Worm (Caenorhabditis elegans) whole organism, L1 larva: ENCODE data around the gene T28F12.1.

Experiments used
- C16A3.4 ChIP-seq: fragments of 150-350 bp; optimal IDR thresholded peaks from 2 replicates; lab custom pipeline; 2014; ENCODE audit warnings: missing biosample characterization, missing genetic modification characterization
- C34B4.2 ChIP-seq: sonication (generic microtip); optimal IDR thresholded peaks from 2 replicates; lab custom pipeline; 2017; ENCODE audit warnings: mild to moderate bottlenecking, missing genetic modification characterization, missing compliant biosample characterization
- ama-1 ChIP-seq: fragments of 150-350 bp; optimal IDR thresholded peaks from 2 replicates; lab custom pipeline; 2014
- ceh-82 ChIP-seq, 3 experiments: fragments of 150-350 bp in 1 of 3; sonication (generic microtip) in 2 of 3; optimal IDR thresholded peaks; 2 replicates each; lab custom pipeline; 2014 to 2017; ENCODE audit warnings: missing biosample characterization in 3 of 3, missing genetic modification characterization in 3 of 3
- dsc-1 ChIP-seq: sonication (generic microtip); optimal IDR thresholded peaks from 2 replicates; lab custom pipeline; 2016; ENCODE audit warnings: mild to moderate bottlenecking, missing genetic modification characterization, missing compliant biosample characterization
- efl-1 ChIP-seq, 4 experiments: fragments of 150-350 bp; optimal IDR thresholded peaks in 3 of 4; peaks in 1 of 4; 1 replicate in 1 of 4; 2 replicates in 3 of 4; lab custom pipeline; 2014; ENCODE audit warnings: missing biosample characterization in 2 of 4, missing genetic modification characterization in 2 of 4, missing genetic modification reagents in 2 of 4
- egl-13 ChIP-seq: sonication (generic microtip); optimal IDR thresholded peaks from 2 replicates; lab custom pipeline; 2016; ENCODE audit warnings: missing genotype, missing genetic modification reagents, missing genetic modification characterization, missing compliant biosample characterization
- fkh-4 ChIP-seq: sonication (generic microtip); optimal IDR thresholded peaks from 2 replicates; lab custom pipeline; 2016; ENCODE audit warnings: missing compliant biosample characterization, missing genetic modification characterization, borderline replicate concordance
- grh-1 ChIP-seq: fragments of 200-800 bp; sonication (Bioruptor generic); IDR thresholded peaks from 2 replicates; pipeline ENCODE4 v1.3.6; 2022; ENCODE audit warnings: missing genetic modification reagents, missing genetic modification characterization, missing compliant biosample characterization
- hlh-17 ChIP-seq: fragments of 200-800 bp; sonication (Bioruptor generic); optimal IDR thresholded peaks from 2 replicates; lab custom pipeline; 2018; ENCODE audit warnings: missing genetic modification characterization, mild to moderate bottlenecking, missing compliant biosample characterization, moderate library complexity, borderline replicate concordance
- hpl-2 ChIP-seq: fragments of 150-350 bp; optimal IDR thresholded peaks from 2 replicates; lab custom pipeline; 2014; ENCODE audit warnings: missing biosample characterization, missing genetic modification reagents, missing genetic modification characterization
- isw-1 ChIP-seq: fragments of 200-800 bp; sonication (Bioruptor generic); IDR thresholded peaks from 2 replicates; pipeline ENCODE4 v1.3.6; 2022; ENCODE audit warnings: missing genetic modification characterization, missing compliant biosample characterization
- lin-14 ChIP-seq: fragments of 200-800 bp; sonication (Bioruptor generic); optimal IDR thresholded peaks from 2 replicates; lab custom pipeline; 2018; ENCODE audit warnings: mild to moderate bottlenecking, missing genetic modification characterization, moderate library complexity, missing compliant biosample characterization
- lin-39 ChIP-seq: fragments of 150-350 bp; optimal IDR thresholded peaks from 2 replicates; lab custom pipeline; 2014; ENCODE audit warnings: missing biosample characterization, missing genetic modification reagents, missing genetic modification characterization
- lsy-2 ChIP-seq, 2 experiments: fragments of 150-350 bp; optimal IDR thresholded peaks; 2 replicates each; lab custom pipeline; 2014; ENCODE audit warnings: missing biosample characterization in 2 of 2, missing genetic modification characterization in 2 of 2
- mab-9 ChIP-seq: fragments of 200-800 bp; sonication (Bioruptor generic); IDR thresholded peaks from 2 replicates; pipeline ENCODE4 v1.3.6; 2022; ENCODE audit warnings: missing genetic modification reagents, missing genetic modification characterization, missing compliant biosample characterization
- mef-2 ChIP-seq: fragments of 150-350 bp; optimal IDR thresholded peaks from 2 replicates; lab custom pipeline; 2014; ENCODE audit warnings: missing biosample characterization, missing genetic modification characterization
- nhr-11 ChIP-seq: fragments of 150-350 bp; optimal IDR thresholded peaks from 2 replicates; lab custom pipeline; 2014; ENCODE audit warnings: missing biosample characterization, missing genetic modification characterization
- nhr-12 ChIP-seq: sonication (generic microtip); optimal IDR thresholded peaks from 2 replicates; lab custom pipeline; 2017; ENCODE audit warnings: missing biosample characterization, missing genetic modification characterization
- nhr-47 ChIP-seq: sonication (generic microtip); optimal IDR thresholded peaks from 2 replicates; lab custom pipeline; 2016; ENCODE audit warnings: mild to moderate bottlenecking, missing genetic modification characterization, moderate library complexity, missing compliant biosample characterization
- nhr-71 ChIP-seq: sonication (generic microtip); optimal IDR thresholded peaks from 2 replicates; lab custom pipeline; 2016; ENCODE audit warnings: mild to moderate bottlenecking, missing genetic modification characterization, moderate library complexity, missing compliant biosample characterization
- nhr-76 ChIP-seq: sonication (generic microtip); optimal IDR thresholded peaks from 2 replicates; lab custom pipeline; 2017; ENCODE audit warnings: missing biosample characterization, missing genetic modification characterization
- nhr-84 ChIP-seq: sonication (generic microtip); optimal IDR thresholded peaks from 2 replicates; lab custom pipeline; 2017; ENCODE audit warnings: missing biosample characterization, missing genetic modification characterization
- nhr-85 ChIP-seq: sonication (generic microtip); peaks from one replicate; lab custom pipeline; 2016; ENCODE audit warnings: missing genetic modification characterization, inconsistent platforms, missing compliant biosample characterization
- nhr-90 ChIP-seq: sonication (generic microtip); optimal IDR thresholded peaks from 2 replicates; lab custom pipeline; 2016; ENCODE audit warnings: mild to moderate bottlenecking, missing genetic modification characterization, missing compliant biosample characterization; ENCODE audit not compliant: poor library complexity
- pax-3 ChIP-seq: fragments of 200-800 bp; sonication (Bioruptor generic); optimal IDR thresholded peaks from 2 replicates; lab custom pipeline; 2018; ENCODE audit warnings: mild to moderate bottlenecking, missing genetic modification characterization, moderate library complexity, missing compliant biosample characterization
- rnt-1 ChIP-seq: sonication (generic microtip); optimal IDR thresholded peaks from 2 replicates; lab custom pipeline; 2016; ENCODE audit warnings: mild to moderate bottlenecking, missing genetic modification characterization, moderate library complexity, missing compliant biosample characterization
- sup-37 ChIP-seq: fragments of 200-800 bp; sonication (Bioruptor generic); optimal IDR thresholded peaks from 2 replicates; lab custom pipeline; 2018; ENCODE audit warnings: mild to moderate bottlenecking, missing genetic modification characterization, missing compliant biosample characterization
- tbx-2 ChIP-seq: sonication (generic microtip); optimal IDR thresholded peaks from 2 replicates; lab custom pipeline; 2016; ENCODE audit warnings: missing genetic modification characterization, missing compliant biosample characterization
- tlp-1 ChIP-seq: fragments of 150-350 bp; optimal IDR thresholded peaks from 2 replicates; lab custom pipeline; 2014; ENCODE audit warnings: missing biosample characterization, missing genetic modification characterization
- unc-62 ChIP-seq: fragments of 150-350 bp; optimal IDR thresholded peaks from 2 replicates; lab custom pipeline; 2014; ENCODE audit warnings: missing biosample characterization, missing genetic modification reagents, missing genetic modification characterization
- unc-86 ChIP-seq: sonication (generic microtip); optimal IDR thresholded peaks from 2 replicates; lab custom pipeline; 2016; ENCODE audit warnings: missing genetic modification characterization, missing compliant biosample characterization
- vab-15 ChIP-seq: sonication (generic microtip); optimal IDR thresholded peaks from 2 replicates; lab custom pipeline; 2017; ENCODE audit warnings: missing genotype, mild to moderate bottlenecking, missing genetic modification characterization, missing compliant biosample characterization
- zag-1 ChIP-seq: fragments of 150-350 bp; optimal IDR thresholded peaks from 2 replicates; lab custom pipeline; 2014; ENCODE audit warnings: missing biosample characterization, missing genetic modification characterization
- ztf-11 ChIP-seq, 2 experiments: sonication (generic microtip); optimal IDR thresholded peaks; 2 replicates each; lab custom pipeline; 2016 to 2017; ENCODE audit warnings: missing genetic modification characterization in 2 of 2, missing biosample characterization in 1 of 2, missing compliant biosample characterization in 1 of 2

T28F12.1 gene

ce11 chrV:4491273-4492094 lies 21.3 kb upstream of the T28F12.1 start:
- TF ChIP-seq nhr-90 (no peak), sup-37 (GFP tag; lab: Kevin White, UChicago) (no peak), hpl-2 (GFP tag; lab: Kevin White, UChicago) (no peak), unc-86 (no peak), egl-13 (tag; lab: Kevin White, UChicago) (no peak), C34B4.2 (no peak), lin-14 (GFP tag; lab: Kevin White, UChicago) (peak; percentile 27), tlp-1 (tag; lab: Kevin White, UChicago) (no peak), ceh-82 (tag; optimal IDR thresholded peaks at IDR 0.05; lab: Kevin White, UChicago) (no peak), rnt-1 (tag; lab: Kevin White, UChicago) (peak; percentile 73), ama-1 (no peak), lin-39 (no peak), nhr-71 (tag; lab: Kevin White, UChicago) (peak; percentile 26), lsy-2 (tag; optimal IDR thresholded peaks at IDR 0.05; lab: Kevin White, UChicago) (peak in 1 of 2 experiments; percentile 6), nhr-11 (tag; lab: Kevin White, UChicago) (no peak), nhr-12 (tag; lab: Kevin White, UChicago) (no peak), C16A3.4 (tag; lab: Kevin White, UChicago) (no peak)

- TF ChIP-seq unc-62 (GFP tag; lab: Kevin White, UChicago) (peak; percentile 36), tbx-2 (tag; lab: Kevin White, UChicago) (peak; percentile 25), nhr-47 (no peak), zag-1 (tag; lab: Kevin White, UChicago) (no peak), lin-39 (peak; percentile 20), mab-9 (GFP tag; lab: Robert Waterston, UW) (0 out of 2 replicates have a peak, but pooled peaks have one; percentile 28), ztf-11 (tag; optimal IDR thresholded peaks at IDR 0.05; lab: Kevin White, UChicago) (peak in 1 of 2 experiments; percentile 33), nhr-85 (peak; percentile 20), lin-14 (GFP tag; lab: Kevin White, UChicago) (peak; percentile 66), ceh-82 (tag; optimal IDR thresholded peaks at IDR 0.05; lab: Kevin White, UChicago) (peak in 1 of 3 experiments; percentile 17)
These were observed 17.6 kb upstream of the T28F12.1 start for ce11 chrV:4495114-4495819.

- no peak for TF ChIP-seq efl-1 (optimal IDR thresholded peaks at IDR 0.05; lab: Kevin White, UChicago)
- peak in 1 of 2 experiments; percentile 14 for TF ChIP-seq efl-1 (GFP tag; optimal IDR thresholded peaks at IDR 0.05 in 1 of 2; lab: Kevin White, UChicago)
- no peak for TF ChIP-seq grh-1 (GFP tag; lab: Robert Waterston, UW)
- TF ChIP-seq fkh-4 (tag; lab: Kevin White, UChicago), result peak; percentile 32
- peak; percentile 65 for TF ChIP-seq dsc-1 (tag; lab: Kevin White, UChicago)
These were observed 16.7 kb upstream of the T28F12.1 start for ce11 chrV:4496104-4496586.

- TF ChIP-seq hlh-17 (GFP tag; lab: Kevin White, UChicago), result no peak
- TF ChIP-seq ama-1, result no peak
- no peak for TF ChIP-seq sup-37 (GFP tag; lab: Kevin White, UChicago)
- TF ChIP-seq pax-3 (tag; lab: Kevin White, UChicago), result no peak
- TF ChIP-seq dsc-1 (tag; lab: Kevin White, UChicago), result peak; percentile 41
- TF ChIP-seq nhr-76 (tag; lab: Kevin White, UChicago), result no peak
- TF ChIP-seq rnt-1 (tag; lab: Kevin White, UChicago), result peak; percentile 13
- no peak for TF ChIP-seq mef-2 (tag; lab: Kevin White, UChicago)
- TF ChIP-seq unc-86, result no peak
- no peak for TF ChIP-seq vab-15 (tag; lab: Kevin White, UChicago)
- no peak for TF ChIP-seq nhr-84 (tag; lab: Kevin White, UChicago)
- TF ChIP-seq isw-1 (GFP tag; lab: Robert Waterston, UW), result no peak
- TF ChIP-seq tbx-2 (tag; lab: Kevin White, UChicago), result no peak
These were observed 15.7 kb upstream of the T28F12.1 start, which contains the start of gene unc-62 for ce11 chrV:4497161-4497560. unc-62 (plus strand) TSS chrV:4497461.
